Fruit fly (Drosophila melanogaster) S2 (cell line): ENCODE results near the gene CG43149.

Experiments used
- CG8478 ChIP-seq: fragments of >200 bp; optimal IDR thresholded peaks from 2 replicates; lab custom pipeline; 2018
- CTCF ChIP-seq, 2 experiments: fragments of >200 bp; optimal IDR thresholded peaks; 2 replicates each; lab custom pipeline; 2018

Gene CG43149

DNA sequence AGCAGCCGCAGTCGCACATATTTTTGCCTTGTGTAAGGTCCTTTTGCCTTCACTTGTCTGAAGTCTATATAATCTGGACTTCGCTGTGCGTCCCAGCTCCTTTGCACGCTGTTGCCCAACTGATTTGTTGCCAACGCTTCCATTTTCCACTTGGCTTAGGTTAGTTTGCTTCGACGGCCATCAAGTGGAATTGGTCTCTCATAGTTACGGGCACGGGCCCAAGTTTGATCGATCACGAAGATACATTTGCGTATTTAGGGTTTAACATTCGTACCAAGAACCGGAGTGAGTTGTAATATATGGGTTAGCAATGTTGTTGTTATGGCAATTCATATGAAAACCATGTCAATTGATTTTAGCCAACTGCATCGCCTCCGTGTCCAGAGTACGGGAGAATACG lies at the start of gene CG43149:
CG43149 (minus strand) TSS at position 101 of the 400 bp plus-strand sequence.
- TF ChIP-seq CG8478 (lab: Kevin White, UChicago) (no peak), CTCF (optimal IDR thresholded peaks at IDR 0.05; lab: Kevin White, UChicago) (no peak)

DNA sequence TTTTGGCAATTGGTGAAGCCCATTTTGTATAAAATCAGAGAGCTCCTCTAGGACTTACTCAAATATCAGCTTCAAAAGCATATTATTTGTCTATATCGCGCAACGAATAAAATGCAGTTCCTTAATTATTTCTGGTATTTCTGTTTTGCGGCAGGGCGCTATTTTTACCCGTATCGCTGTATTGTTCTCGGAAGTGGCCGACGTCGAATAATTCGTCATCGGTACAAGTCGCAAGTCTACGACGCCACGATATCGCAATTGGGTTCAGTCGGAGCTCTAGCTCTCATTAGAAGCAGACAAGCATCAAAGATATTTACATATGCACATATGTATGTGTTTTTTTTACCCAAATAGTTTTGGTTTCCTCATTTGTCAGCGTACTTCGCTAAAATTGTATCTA lies 49.5 kb upstream of the CG43149 start:
- no peak for TF ChIP-seq CG8478 (lab: Kevin White, UChicago)
- no peak for TF ChIP-seq CTCF (optimal IDR thresholded peaks at IDR 0.05; lab: Kevin White, UChicago)

DNA sequence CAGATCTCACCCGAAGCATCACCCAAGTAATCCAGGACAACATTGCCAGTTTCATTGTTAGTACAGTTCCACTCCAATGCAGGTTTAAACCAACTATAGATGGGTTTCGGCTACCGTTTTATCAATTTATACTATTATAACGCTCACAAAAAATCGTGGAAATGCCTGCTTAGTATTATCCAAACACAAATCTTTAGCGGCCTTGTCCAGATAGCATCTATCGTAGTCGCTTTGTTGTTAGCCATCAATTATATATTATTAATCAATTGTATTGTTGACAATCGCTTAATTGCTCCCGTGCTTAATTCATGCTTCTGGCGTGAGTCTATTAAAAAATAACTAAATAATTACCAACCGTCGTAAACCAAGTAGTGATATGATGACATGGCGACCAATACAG lies 43.7 kb upstream of the CG43149 start, which contains the start of gene CG12483:
CG12483 (minus strand) TSS at position 101 of the 400 bp plus-strand sequence.
- TF ChIP-seq CG8478 (lab: Kevin White, UChicago) (no peak), CTCF (optimal IDR thresholded peaks at IDR 0.05; lab: Kevin White, UChicago) (no peak)

DNA sequence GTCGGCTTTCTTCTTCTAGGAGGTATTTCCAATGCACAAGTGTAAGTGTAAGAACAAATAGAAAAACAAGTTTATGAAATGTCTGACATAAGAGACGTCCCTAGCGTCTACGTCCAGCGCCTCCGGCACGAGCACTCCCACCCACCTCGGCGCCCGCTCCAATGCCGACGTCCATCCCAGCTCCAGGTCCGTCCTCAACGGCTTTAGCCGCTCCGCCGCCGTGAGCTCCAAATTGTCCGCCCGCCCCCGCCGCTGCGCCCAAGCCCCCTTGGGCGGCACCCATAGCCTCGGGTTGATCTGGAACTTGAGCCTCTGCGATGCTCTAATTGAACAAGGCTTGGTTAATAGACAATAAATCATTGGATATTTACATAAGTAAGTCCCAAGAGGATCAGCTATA lies 43.3 kb upstream of the CG43149 start:
- TF ChIP-seq CTCF (optimal IDR thresholded peaks at IDR 0.05; lab: Kevin White, UChicago) (no peak), CG8478 (lab: Kevin White, UChicago) (no peak)

DNA sequence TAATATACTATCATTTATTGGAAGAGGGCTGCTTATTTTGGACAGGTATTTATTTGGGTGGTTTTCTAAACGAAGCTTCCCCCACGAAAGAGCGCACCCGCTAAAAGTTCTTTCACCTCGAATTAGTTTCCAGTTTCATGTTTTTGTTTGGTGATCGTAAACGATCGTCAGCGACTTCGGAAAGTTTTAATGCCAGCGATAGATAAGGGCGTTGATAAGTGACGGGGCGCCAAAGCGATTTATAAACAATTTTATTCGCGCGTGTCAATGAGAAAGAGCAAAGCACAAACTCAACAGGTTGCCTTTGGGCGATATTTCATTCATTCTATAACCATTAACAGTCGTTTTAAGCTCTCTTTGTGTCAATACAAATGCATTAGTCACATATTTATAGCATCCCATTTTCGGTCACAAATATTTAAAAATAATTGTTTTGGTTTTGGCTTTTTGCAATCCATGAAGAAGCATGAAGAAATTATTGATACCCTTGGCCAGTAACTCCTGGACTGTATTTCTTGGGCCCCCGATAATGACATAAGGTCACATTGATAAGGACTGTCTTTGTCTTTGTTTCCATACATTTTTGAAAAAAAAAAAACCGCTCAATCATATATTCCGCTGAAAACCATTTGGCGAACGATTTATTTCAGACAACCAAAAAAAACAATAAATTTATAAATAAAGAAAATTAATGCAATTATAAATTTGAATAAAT lies 41.0 kb upstream of the CG43149 start:
- no peak for TF ChIP-seq CTCF (optimal IDR thresholded peaks at IDR 0.05; lab: Kevin White, UChicago)
- no peak for TF ChIP-seq CG8478 (lab: Kevin White, UChicago)

DNA sequence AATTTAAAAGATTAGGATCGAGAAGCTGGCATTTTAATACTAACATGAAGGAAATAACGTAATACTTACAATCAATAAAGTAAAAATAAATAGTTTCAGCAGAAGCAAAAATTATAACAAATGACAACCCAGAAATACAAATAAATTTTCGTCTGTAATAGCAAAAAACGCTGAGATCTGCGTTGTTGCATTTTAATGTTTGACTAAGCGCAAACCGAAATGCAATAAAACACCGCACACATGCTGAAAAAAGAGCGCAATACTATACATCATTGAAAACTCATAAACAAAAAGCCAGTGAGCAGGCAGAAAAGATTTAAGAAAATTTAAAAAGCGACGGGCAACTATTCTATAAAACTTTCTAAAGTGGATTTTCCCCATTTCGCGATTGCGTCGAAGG lies 40.3 kb upstream of the CG43149 start:
- TF ChIP-seq CG8478 (lab: Kevin White, UChicago) = no peak
- TF ChIP-seq CTCF (optimal IDR thresholded peaks at IDR 0.05; lab: Kevin White, UChicago) = no peak

DNA sequence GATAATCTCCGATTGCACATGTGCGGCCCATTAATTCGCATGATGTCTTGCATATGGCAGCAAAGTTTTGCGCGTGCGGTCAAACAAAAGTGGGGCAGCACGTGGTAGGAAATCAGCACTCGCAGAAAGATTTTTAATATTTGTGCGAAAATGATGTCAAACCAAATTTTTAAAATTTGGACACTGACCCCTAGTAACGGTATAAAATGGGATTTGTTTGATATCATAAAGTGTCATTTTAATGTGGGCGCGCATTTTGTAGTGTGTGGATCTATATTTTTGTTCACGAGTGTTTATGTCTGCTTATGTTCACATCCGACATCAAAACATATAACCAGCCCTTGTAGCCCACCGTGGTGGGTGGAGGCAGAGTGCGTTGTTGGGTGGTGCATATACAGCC lies 39.5 kb upstream of the CG43149 start:
- TF ChIP-seq CG8478 (lab: Kevin White, UChicago) (no peak), CTCF (optimal IDR thresholded peaks at IDR 0.05; lab: Kevin White, UChicago) (no peak)

DNA sequence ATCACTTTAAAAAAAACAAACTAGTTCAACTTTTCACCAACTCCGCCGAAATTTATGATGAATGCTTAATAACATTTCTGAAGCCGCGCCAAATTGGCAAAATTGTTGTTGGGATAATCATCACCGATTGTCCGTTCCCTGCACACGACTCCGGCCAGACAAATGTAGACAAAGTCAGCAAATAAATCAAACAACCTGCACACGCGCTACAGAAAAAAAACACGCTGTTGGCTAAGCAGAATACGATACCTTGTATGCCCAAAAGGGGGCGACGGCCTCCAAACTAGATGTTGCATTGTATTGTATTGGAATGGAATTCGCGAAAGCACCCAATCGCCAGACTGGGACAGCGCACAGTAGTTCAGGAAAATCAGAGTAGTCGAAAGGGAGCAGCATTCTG lies 39.0 kb upstream of the CG43149 start:
- TF ChIP-seq CG8478 (lab: Kevin White, UChicago) = no peak
- no peak for TF ChIP-seq CTCF (optimal IDR thresholded peaks at IDR 0.05; lab: Kevin White, UChicago)

DNA sequence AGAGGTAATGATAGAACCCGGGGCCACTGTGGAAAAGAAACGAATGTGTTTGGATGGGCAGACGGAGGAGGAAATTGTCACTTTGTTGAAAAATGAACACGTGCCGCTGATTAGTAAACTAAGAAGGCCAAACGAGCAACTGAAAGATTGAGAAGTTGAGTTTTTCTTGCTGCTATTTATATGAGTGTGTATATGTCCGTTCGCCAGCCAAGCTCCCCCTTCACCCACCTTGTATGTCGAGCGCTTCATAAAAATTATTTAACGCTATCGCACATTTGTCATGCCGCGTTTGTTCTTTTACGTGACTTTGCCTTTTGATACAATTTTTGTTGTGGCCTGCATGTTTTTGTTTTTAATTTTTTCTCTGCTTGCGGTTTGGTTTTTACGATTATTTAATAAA lies 37.4 kb upstream of the CG43149 start:
- TF ChIP-seq CG8478 (lab: Kevin White, UChicago) = no peak
- no peak for TF ChIP-seq CTCF (optimal IDR thresholded peaks at IDR 0.05; lab: Kevin White, UChicago)

DNA sequence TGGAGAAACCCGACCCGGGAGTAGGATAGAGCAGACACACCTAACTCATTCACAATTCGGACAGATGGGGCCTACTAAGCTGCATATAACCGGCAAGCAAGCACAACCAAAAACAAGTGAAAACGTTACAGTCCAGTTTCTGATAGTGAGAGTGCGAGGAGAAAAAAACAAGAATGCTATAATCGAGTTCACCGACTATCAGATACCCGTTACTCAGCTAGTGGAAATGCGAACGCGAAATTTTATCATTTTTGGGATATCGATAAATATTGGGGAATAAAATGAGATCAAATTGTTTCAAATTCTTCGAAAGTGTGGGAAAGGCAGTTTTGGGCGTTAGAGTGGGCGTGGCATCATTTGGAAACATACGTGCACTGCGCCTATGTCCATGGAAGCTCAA lies 36.3 kb upstream of the CG43149 start:
- TF ChIP-seq CG8478 (lab: Kevin White, UChicago) (no peak), CTCF (optimal IDR thresholded peaks at IDR 0.05; lab: Kevin White, UChicago) (no peak)

DNA sequence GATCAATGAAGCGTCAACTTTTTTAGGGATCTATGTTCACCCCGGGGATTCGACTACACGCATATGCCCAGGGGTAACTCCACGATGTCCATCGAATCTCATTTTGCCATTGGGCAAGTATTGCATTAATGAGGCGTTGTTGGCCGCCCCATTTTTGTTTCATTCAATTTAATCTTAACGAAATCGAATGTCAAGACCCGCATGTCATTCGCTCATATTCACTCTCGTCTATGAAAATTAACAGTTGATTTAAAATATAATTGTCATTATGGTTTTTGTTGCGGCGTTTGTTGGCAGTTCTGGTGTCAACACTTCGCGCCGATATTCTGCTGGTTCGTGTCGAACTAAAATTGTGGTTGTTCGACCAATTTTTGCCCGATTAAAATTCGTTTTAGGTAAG lies 32.4 kb upstream of the CG43149 start:
- no peak for TF ChIP-seq CG8478 (lab: Kevin White, UChicago)
- no peak for TF ChIP-seq CTCF (optimal IDR thresholded peaks at IDR 0.05; lab: Kevin White, UChicago)

DNA sequence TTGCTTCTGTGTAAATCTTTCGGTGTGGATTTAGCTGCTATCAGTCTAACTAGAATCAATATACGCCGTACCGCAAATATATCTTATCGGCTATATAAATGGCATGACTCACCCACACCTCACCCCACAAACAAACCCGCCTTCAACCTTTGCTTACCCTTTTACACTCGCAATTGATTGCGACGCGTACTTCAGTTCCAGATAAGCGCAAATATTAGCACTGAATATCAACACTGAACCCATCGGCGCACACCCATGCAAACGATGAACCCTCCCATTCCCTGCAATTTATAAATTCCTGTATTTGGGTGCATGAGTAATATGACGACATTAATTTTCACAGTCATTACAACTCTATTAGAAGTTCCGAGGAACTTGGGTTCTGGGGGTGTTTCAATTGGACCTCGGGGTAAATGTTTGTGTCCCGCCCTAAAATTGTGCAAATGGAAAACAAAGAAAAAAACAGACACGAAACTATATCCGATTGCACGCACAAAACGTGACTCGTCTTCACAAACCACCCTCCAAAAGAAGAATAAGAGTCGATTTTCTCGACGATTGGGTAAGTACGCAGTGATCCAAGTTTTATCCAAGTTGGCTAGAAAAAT lies 30.8 kb upstream of the CG43149 start:
- TF ChIP-seq CTCF (optimal IDR thresholded peaks at IDR 0.05; lab: Kevin White, UChicago) = no peak
- no peak for TF ChIP-seq CG8478 (lab: Kevin White, UChicago)

DNA sequence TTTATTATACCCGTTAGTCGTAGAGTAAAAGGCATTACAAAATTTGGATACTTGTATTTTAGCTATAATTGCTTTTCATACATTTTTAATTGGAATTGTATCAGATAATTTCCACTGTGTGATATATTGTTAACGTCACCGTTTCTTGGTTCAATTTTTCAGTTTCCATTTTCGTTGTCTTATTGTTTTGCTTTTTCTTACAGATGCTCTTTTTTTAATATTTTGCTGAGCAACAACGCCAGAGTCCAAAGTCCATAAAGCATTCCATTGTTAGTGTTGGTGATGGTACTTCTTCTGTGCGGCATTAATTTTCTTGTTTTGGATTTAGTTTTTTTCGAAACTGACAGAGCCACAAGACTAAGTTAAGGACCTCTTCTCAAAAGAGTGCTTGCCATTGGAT lies 28.4 kb upstream of the CG43149 start:
- TF ChIP-seq CG8478 (lab: Kevin White, UChicago) (no peak), CTCF (optimal IDR thresholded peaks at IDR 0.05; lab: Kevin White, UChicago) (no peak)

DNA sequence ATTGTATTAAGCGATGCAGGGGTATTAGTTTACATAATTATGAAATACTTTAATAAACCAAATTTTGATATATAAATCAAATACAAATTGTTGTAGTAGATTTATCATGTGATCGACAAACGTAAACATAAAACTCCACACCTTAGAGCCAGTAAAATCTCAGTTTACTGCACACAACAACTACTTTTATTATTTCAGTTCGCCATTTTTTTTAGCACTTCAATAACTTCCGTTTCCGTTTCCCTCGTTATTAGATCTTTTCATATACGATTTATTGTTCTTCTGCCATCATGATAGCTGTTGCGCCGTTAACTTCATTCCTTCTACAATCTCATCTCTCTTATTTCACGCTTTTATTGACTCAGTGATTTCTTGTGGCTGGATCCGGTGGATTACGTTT lies 20.7 kb upstream of the CG43149 start, which contains the start of gene CG13405:
CG13405 (minus strand) TSS at position 101 of the 400 bp plus-strand sequence.
- no peak for TF ChIP-seq CTCF (optimal IDR thresholded peaks at IDR 0.05; lab: Kevin White, UChicago)
- TF ChIP-seq CG8478 (lab: Kevin White, UChicago) = no peak

DNA sequence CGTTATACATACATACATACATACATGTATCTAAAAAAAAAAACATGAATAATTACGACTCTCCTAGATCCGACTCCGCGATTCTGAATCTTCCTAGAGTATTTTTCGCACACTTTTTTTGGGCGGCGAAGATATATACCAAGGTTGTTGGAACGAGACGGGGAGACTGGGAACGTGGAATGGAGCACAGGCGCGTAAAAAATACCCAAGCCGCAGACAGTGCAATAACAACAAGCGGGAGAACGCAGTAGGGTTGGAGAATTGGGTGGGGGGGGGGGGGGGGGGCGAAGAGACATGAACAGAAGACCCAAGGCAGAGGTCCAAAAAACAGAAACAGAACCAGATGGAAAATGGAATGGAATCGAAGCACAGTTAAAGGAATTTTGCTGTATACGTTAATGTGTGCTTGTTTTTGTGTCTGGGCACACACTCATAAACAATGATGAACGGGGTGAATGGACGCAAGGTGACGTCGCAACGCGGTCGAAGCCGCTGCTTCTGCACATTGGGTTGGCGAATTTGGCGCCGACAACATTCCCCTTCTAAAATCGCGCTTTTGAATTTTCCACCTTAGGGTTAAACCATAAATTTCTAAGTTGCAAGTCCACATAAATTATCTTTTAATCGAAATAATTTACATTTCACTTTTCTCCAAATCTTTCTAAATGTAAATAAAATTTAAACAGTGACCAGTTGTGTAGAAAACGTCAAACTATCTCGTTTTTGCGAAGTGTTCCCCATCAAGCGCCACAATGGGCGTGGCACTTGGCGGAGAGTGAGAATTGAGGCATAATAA lies 19.0 kb upstream of the CG43149 start:
- TF ChIP-seq CG8478 (lab: Kevin White, UChicago) (no peak), CTCF (optimal IDR thresholded peaks at IDR 0.05; lab: Kevin White, UChicago) (no peak)
